Worm (Caenorhabditis elegans): ENCODE measurements around the gene nas-4.

ce11 chrIII:6464113-6464571 lies 48.7 kb upstream of the nas-4 start:
- TF ChIP-seq pha-4 (tag; optimal IDR thresholded peaks at IDR 0.05) (peak; percentile 23), ceh-100 (GFP tag; IDR thresholded peaks at IDR 0.05) (peak; percentile 72), nhr-90 (tag; optimal IDR thresholded peaks at IDR 0.05) (peak; percentile 67), snpc-4 (GFP tag; optimal IDR thresholded peaks at IDR 0.05) (no peak), snpc-4 (tag; optimal IDR thresholded peaks at IDR 0.05) (peak in 3 of 4 experiments; percentile 66 to 69 (median 67)), madf-6 (GFP tag; IDR thresholded peaks at IDR 0.05) (peak; percentile 92), gei-17 (GFP tag; optimal IDR thresholded peaks at IDR 0.05) (no peak), F49E8.2 (tag; optimal IDR thresholded peaks at IDR 0.05; ENCODE audit: insufficient read depth) (no peak), rpc-1 (optimal IDR thresholded peaks at IDR 0.05) (no peak), rpc-1 (tag; optimal IDR thresholded peaks at IDR 0.05) (no peak), nhr-179 (tag; optimal IDR thresholded peaks at IDR 0.05) (no peak), T26A5.8 (tag; optimal IDR thresholded peaks at IDR 0.05) (peak; percentile 82)
